Fruit fly (Drosophila melanogaster) whole organism, adult: ENCODE measurements around the gene CG7916.

Source experiments
- CG11617 ChIP-seq: fragments of 200-800 bp; sonication (Bioruptor generic); optimal IDR thresholded peaks from 2 replicates; lab custom pipeline; 2017; ENCODE audit warnings: mild to moderate bottlenecking, missing biosample characterization, missing genetic modification reagents, missing genetic modification characterization
- CG14711 ChIP-seq: fragments of 200-800 bp; sonication (Bioruptor generic); optimal IDR thresholded peaks from 2 replicates; lab custom pipeline; 2018; ENCODE audit warnings: missing biosample characterization, mild to moderate bottlenecking, missing genetic modification characterization, moderate library complexity
- CG1620 ChIP-seq: fragments of 200-800 bp; sonication (Bioruptor generic); optimal IDR thresholded peaks from 2 replicates; lab custom pipeline; 2016; ENCODE audit warnings: missing biosample characterization, missing genetic modification characterization
- CG5204 ChIP-seq: fragments of 200-800 bp; sonication (Bioruptor generic); optimal IDR thresholded peaks from 2 replicates; lab custom pipeline; 2016; ENCODE audit warnings: missing biosample characterization, missing genetic modification characterization
- CG7045 ChIP-seq: fragments of 200-800 bp; sonication (Bioruptor generic); optimal IDR thresholded peaks from 2 replicates; lab custom pipeline; 2017; ENCODE audit warnings: missing biosample characterization, mild to moderate bottlenecking, missing genetic modification characterization
- Clk ChIP-seq: fragments of 200-800 bp; sonication (Bioruptor generic); optimal IDR thresholded peaks from 2 replicates; lab custom pipeline; 2017; ENCODE audit warnings: missing biosample characterization, missing genetic modification characterization
- Hr96 ChIP-seq: fragments of 200-800 bp; sonication (Bioruptor generic); optimal IDR thresholded peaks from 2 replicates; lab custom pipeline; 2016; ENCODE audit warnings: missing biosample characterization, missing genetic modification characterization
- Mnt ChIP-seq: fragments of 200-800 bp; sonication (Bioruptor generic); optimal IDR thresholded peaks from 2 replicates; lab custom pipeline; 2016; ENCODE audit warnings: missing biosample characterization, mild to moderate bottlenecking, missing genetic modification characterization
- cic ChIP-seq: fragments of 200-800 bp; sonication (Bioruptor generic); optimal IDR thresholded peaks from 2 replicates; lab custom pipeline; 2017; ENCODE audit warnings: missing biosample characterization, mild to moderate bottlenecking, missing genetic modification characterization, moderate library complexity
- cnc ChIP-seq, 2 experiments: fragments of >200 bp; optimal IDR thresholded peaks; 2 replicates each; lab custom pipeline; 2017
- kay ChIP-seq: fragments of 200-800 bp; sonication (Bioruptor generic); peaks from one replicate; lab custom pipeline; 2016; ENCODE audit warnings: missing biosample characterization, missing genetic modification characterization, borderline replicate concordance
- pad ChIP-seq: fragments of 200-800 bp; sonication (Bioruptor generic); optimal IDR thresholded peaks from 3 replicates; lab custom pipeline; 2017; ENCODE audit warnings: missing biosample characterization, missing genetic modification characterization, mild to moderate bottlenecking, moderate library complexity, missing genetic modification reagents
- tj ChIP-seq: fragments of 200-800 bp; sonication (Bioruptor generic); optimal IDR thresholded peaks from 3 replicates; lab custom pipeline; 2017; ENCODE audit warnings: missing biosample characterization, mild to moderate bottlenecking, missing genetic modification characterization, moderate library complexity
- toe ChIP-seq: fragments of 200-800 bp; sonication (Bioruptor generic); optimal IDR thresholded peaks from 2 replicates; lab custom pipeline; 2016; ENCODE audit warnings: missing biosample characterization, missing genetic modification characterization

DNA sequence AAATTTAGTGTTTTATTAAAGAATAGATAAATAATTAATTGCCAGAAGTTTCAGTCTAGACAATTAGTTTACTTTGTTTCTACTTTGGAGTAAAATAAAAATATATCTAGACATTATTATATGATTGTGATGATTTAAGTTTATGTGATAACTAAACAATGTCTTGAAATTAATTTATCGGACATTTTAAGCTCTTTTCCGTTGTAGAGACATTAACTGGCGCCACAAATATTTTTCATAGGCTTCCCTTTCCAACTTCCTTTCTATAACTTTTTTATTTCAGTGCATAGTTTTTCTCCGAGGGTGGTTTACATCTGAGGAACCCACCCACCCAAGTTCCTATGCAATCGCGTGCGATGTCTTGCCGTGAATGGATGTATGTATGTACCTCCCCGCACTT lies 30.1 kb downstream of the CG7916 start:
- TF ChIP-seq Mnt (GFP tag; lab: Kevin White, UChicago) (no peak), kay (no peak), tj (GFP tag; lab: Kevin White, UChicago) (no peak), CG5204 (GFP tag; lab: Kevin White, UChicago) (no peak), cnc (optimal IDR thresholded peaks at IDR 0.05; lab: Kevin White, UChicago) (no peak), CG11617 (GFP tag; lab: Kevin White, UChicago) (no peak), CG7045 (GFP tag; lab: Kevin White, UChicago) (no peak), CG14711 (no peak), toe (no peak), cic (GFP tag; lab: Kevin White, UChicago) (no peak), Hr96 (GFP tag; lab: Kevin White, UChicago) (no peak), Clk (GFP tag; lab: Kevin White, UChicago) (no peak), pad (no peak), CG1620 (GFP tag; lab: Kevin White, UChicago) (no peak)
